Fruit fly (Drosophila melanogaster): Measurements from ENCODE around the gene CG6707.

Gene CG6707

dm6 chr3L:9899046-9899659 lies 778 bp upstream of the CG6707 start, which contains the start of gene nudE:
TSS of gene nudE (plus strand) at chr3L:9899241.
- no peak for TF ChIP-seq CG8281 (tag; optimal IDR thresholded peaks at IDR 0.05)
- TF ChIP-seq stc (GFP tag; IDR thresholded peaks at IDR 0.05) = no peak
- TF ChIP-seq Lim3 (GFP tag; IDR thresholded peaks at IDR 0.05) = no peak
- peak; percentile 50; the same call in 1 of the 2 replicates for TF ChIP-seq Adf1 (GFP tag; IDR thresholded peaks at IDR 0.05)
- TF ChIP-seq lab (GFP tag; optimal IDR thresholded peaks at IDR 0.05) = peak; percentile 55
- TF ChIP-seq peb (GFP tag; IDR thresholded peaks at IDR 0.05) = no peak
- TF ChIP-seq gem (tag; optimal IDR thresholded peaks at IDR 0.05) = peak; percentile 16
- peak; percentile 87 for TF ChIP-seq sens (GFP tag)
- TF ChIP-seq E2f1 (GFP tag; IDR thresholded peaks at IDR 0.05) = 0 out of 2 replicates have a peak, but pooled peaks have one; percentile 6
- peak; percentile 27; the same call in 1 of the 2 replicates for TF ChIP-seq NFAT (GFP tag; IDR thresholded peaks at IDR 0.05)
- no peak for TF ChIP-seq ato (GFP tag; IDR thresholded peaks at IDR 0.05; ENCODE audit: partially characterized antibody)
- TF ChIP-seq en (GFP tag; optimal IDR thresholded peaks at IDR 0.05) = peak; percentile 5
- peak; percentile 0 for TF ChIP-seq Fer1 (GFP tag; optimal IDR thresholded peaks at IDR 0.05)
- no peak for TF ChIP-seq Nf-YB (GFP tag; optimal IDR thresholded peaks at IDR 0.05)
- TF ChIP-seq Sry-β (GFP tag; optimal IDR thresholded peaks at IDR 0.05) = no peak
- TF ChIP-seq ems (GFP tag; optimal IDR thresholded peaks at IDR 0.05) = no peak
- peak; percentile 24 for TF ChIP-seq phol (tag; optimal IDR thresholded peaks at IDR 0.05)
- peak; percentile 55; the same call in 1 of the 3 replicates for TF ChIP-seq CG34422 (GFP tag; IDR thresholded peaks at IDR 0.05)
- no peak for TF ChIP-seq Six4 (GFP tag; optimal IDR thresholded peaks at IDR 0.05)
- no peak for TF ChIP-seq ssp (GFP tag; IDR thresholded peaks at IDR 0.05)
- TF ChIP-seq CG15011 (GFP tag; optimal IDR thresholded peaks at IDR 0.05) = no peak
- peak; percentile 65 for TF ChIP-seq CG9932 (GFP tag; IDR thresholded peaks at IDR 0.05)
- TF ChIP-seq CG4820 (GFP tag; optimal IDR thresholded peaks at IDR 0.05) = peak; percentile 28
- no peak for TF ChIP-seq CG12071 (GFP tag; optimal IDR thresholded peaks at IDR 0.05)
- no peak for TF ChIP-seq nerfin-2 (GFP tag; IDR thresholded peaks at IDR 0.05; ENCODE audit: partially characterized antibody)
- TF ChIP-seq CG10209 (GFP tag; optimal IDR thresholded peaks at IDR 0.05) = no peak
- no peak for TF ChIP-seq CG14014 (GFP tag; IDR thresholded peaks at IDR 0.05)
- TF ChIP-seq Atf3 (GFP tag; optimal IDR thresholded peaks at IDR 0.05) = peak; percentile 13
- TF ChIP-seq Nf-YC (tag; optimal IDR thresholded peaks at IDR 0.05) = no peak
- TF ChIP-seq B-H2 (GFP tag; optimal IDR thresholded peaks at IDR 0.05) = peak; percentile 10
- no peak for TF ChIP-seq CG7786 (GFP tag; optimal IDR thresholded peaks at IDR 0.05)
- no peak for TF ChIP-seq CG13775 (GFP tag; optimal IDR thresholded peaks at IDR 0.05)
- peak; percentile 21 for TF ChIP-seq crc (GFP tag; optimal IDR thresholded peaks at IDR 0.05)
- TF ChIP-seq ftz-f1 (GFP tag; optimal IDR thresholded peaks at IDR 0.05) = no peak
- TF ChIP-seq ttk (GFP tag; IDR thresholded peaks at IDR 0.05) = no peak
- no peak for TF ChIP-seq Ada2b (GFP tag; IDR thresholded peaks at IDR 0.05)
- TF ChIP-seq crol (GFP tag; IDR thresholded peaks at IDR 0.05) = no peak
- TF ChIP-seq CG11695 (GFP tag; IDR thresholded peaks at IDR 0.05) = 0 out of 3 replicates have a peak, but pooled peaks have one; percentile 25
- TF ChIP-seq crp (GFP tag; optimal IDR thresholded peaks at IDR 0.05) = peak in 1 of 2 experiments; percentile 63
- no peak for TF ChIP-seq ase (GFP tag; IDR thresholded peaks at IDR 0.05)
- no peak for TF ChIP-seq sens-2 (GFP tag; IDR thresholded peaks at IDR 0.05)
- TF ChIP-seq onecut (GFP tag; IDR thresholded peaks at IDR 0.05) = no peak
- TF ChIP-seq Bteb2 (GFP tag; optimal IDR thresholded peaks at IDR 0.05) = peak; percentile 28
- peak; percentile 35 for TF ChIP-seq CG32532 (GFP tag; IDR thresholded peaks at IDR 0.05)
- TF ChIP-seq sd (tag; optimal IDR thresholded peaks at IDR 0.05) = no peak
- peak; percentile 22; the same call in 1 of the 2 replicates for TF ChIP-seq Bgb (GFP tag; IDR thresholded peaks at IDR 0.05; ENCODE audit: partially characterized antibody)
- peak; percentile 91 for TF ChIP-seq Med (GFP tag)
- no peak for TF ChIP-seq CG7987 (GFP tag; optimal IDR thresholded peaks at IDR 0.05)
- TF ChIP-seq CG3838 (GFP tag; optimal IDR thresholded peaks at IDR 0.05) = no peak
- TF ChIP-seq grn (GFP tag; optimal IDR thresholded peaks at IDR 0.05) = no peak
- peak; percentile 27 for TF ChIP-seq Side (GFP tag; optimal IDR thresholded peaks at IDR 0.05)

Data from whole organism, embryonic.